Worm (Caenorhabditis elegans) whole organism, L2 larva: ENCODE measurements around the gene F09E5.8.
A peak's percentile ranks its signal among the peaks of the same experiment; 100 is the strongest.

ENCODE experiments used
- Y55F3AM.14 ChIP-seq: fragments of 200-800 bp; sonication (Bioruptor generic); optimal IDR thresholded peaks from 2 replicates; lab custom pipeline; 2018; ENCODE audit warnings: mild to moderate bottlenecking, missing genetic modification characterization, missing compliant biosample characterization
- ZK546.5 ChIP-seq: sonication (generic microtip); optimal IDR thresholded peaks from 2 replicates; lab custom pipeline; 2017; ENCODE audit warnings: missing biosample characterization, missing genetic modification characterization
- aly-2 ChIP-seq: fragments of 150-350 bp; optimal IDR thresholded peaks from 2 replicates; lab custom pipeline; 2014; ENCODE audit warnings: missing biosample characterization, missing genetic modification characterization
- ama-1 ChIP-seq: fragments of 150-350 bp; optimal IDR thresholded peaks from 2 replicates; lab custom pipeline; 2018; ENCODE audit warnings: inconsistent platforms
- ceh-16 ChIP-seq: fragments of 150-350 bp; optimal IDR thresholded peaks from 2 replicates; lab custom pipeline; 2014; ENCODE audit warnings: missing biosample characterization, missing genetic modification characterization
- ceh-82 ChIP-seq: fragments of 150-350 bp; optimal IDR thresholded peaks from 2 replicates; lab custom pipeline; 2014; ENCODE audit warnings: missing biosample characterization, missing genetic modification characterization
- dmd-4 ChIP-seq: sonication (generic microtip); optimal IDR thresholded peaks from 2 replicates; lab custom pipeline; 2017; ENCODE audit warnings: missing biosample characterization, missing genetic modification characterization
- egl-27 ChIP-seq: sonication (generic microtip); optimal IDR thresholded peaks from 3 replicates; lab custom pipeline; 2017; ENCODE audit warnings: missing biosample characterization, missing genetic modification reagents, missing genetic modification characterization
- elt-1 ChIP-seq: fragments of 150-350 bp; optimal IDR thresholded peaks from 2 replicates; lab custom pipeline; 2014; ENCODE audit warnings: missing biosample characterization, missing genetic modification characterization
- lin-11 ChIP-seq: fragments of 150-350 bp; sonication (generic microtip); optimal IDR thresholded peaks from 2 replicates; lab custom pipeline; 2014; ENCODE audit warnings: missing biosample characterization, missing genetic modification characterization, inconsistent platforms, mixed read lengths
- lin-13 ChIP-seq: fragments of 150-350 bp; optimal IDR thresholded peaks from 2 replicates; lab custom pipeline; 2014; ENCODE audit warnings: missing biosample characterization, missing genetic modification reagents, missing genetic modification characterization
- lin-39 ChIP-seq: fragments of 150-350 bp; optimal IDR thresholded peaks from 2 replicates; lab custom pipeline; 2014; ENCODE audit warnings: missing biosample characterization, missing genetic modification reagents, missing genetic modification characterization
- mab-5 ChIP-seq: fragments of 150-350 bp; optimal IDR thresholded peaks from 2 replicates; lab custom pipeline; 2014; ENCODE audit warnings: missing biosample characterization, missing genetic modification characterization
- mbf-1 ChIP-seq: sonication (generic microtip); optimal IDR thresholded peaks from 2 replicates; lab custom pipeline; 2017; ENCODE audit warnings: missing biosample characterization, missing genetic modification characterization
- mdl-1 ChIP-seq, 2 experiments: fragments of 150-350 bp in 1 of 2; sonication (generic microtip) in 1 of 2; optimal IDR thresholded peaks; 2 replicates each; lab custom pipeline; 2017; ENCODE audit warnings: missing biosample characterization in 2 of 2, missing genetic modification characterization in 2 of 2
- nhr-10 ChIP-seq: sonication (generic microtip); optimal IDR thresholded peaks from 2 replicates; lab custom pipeline; 2017; ENCODE audit warnings: missing biosample characterization, missing genetic modification characterization
- nhr-11 ChIP-seq: fragments of 150-350 bp; optimal IDR thresholded peaks from 2 replicates; lab custom pipeline; 2014; ENCODE audit warnings: missing biosample characterization, missing genetic modification characterization
- nhr-12 ChIP-seq: fragments of 150-350 bp; optimal IDR thresholded peaks from 2 replicates; lab custom pipeline; 2014; ENCODE audit warnings: missing biosample characterization, missing genetic modification characterization
- nhr-129 ChIP-seq: fragments of 150-350 bp; optimal IDR thresholded peaks from 2 replicates; lab custom pipeline; 2014; ENCODE audit warnings: missing biosample characterization, missing genetic modification characterization
- nhr-23 ChIP-seq: fragments of 150-350 bp; optimal IDR thresholded peaks from 2 replicates; lab custom pipeline; 2014; ENCODE audit warnings: missing biosample characterization, missing genetic modification reagents, missing genetic modification characterization
- nhr-237 ChIP-seq: fragments of 150-350 bp; optimal IDR thresholded peaks from 2 replicates; lab custom pipeline; 2014; ENCODE audit warnings: missing biosample characterization, missing genetic modification characterization
- nhr-77 ChIP-seq: fragments of 150-350 bp; optimal IDR thresholded peaks from 2 replicates; lab custom pipeline; 2014; ENCODE audit warnings: missing biosample characterization, missing genetic modification characterization
- peb-1 ChIP-seq: fragments of 150-350 bp; optimal IDR thresholded peaks from 2 replicates; lab custom pipeline; 2014; ENCODE audit warnings: missing biosample characterization, missing genetic modification characterization
- skn-1 ChIP-seq: sonication (generic microtip); optimal IDR thresholded peaks from 2 replicates; lab custom pipeline; 2017; ENCODE audit warnings: missing biosample characterization, missing genetic modification characterization
- sma-3 ChIP-seq: sonication (generic microtip); optimal IDR thresholded peaks from 2 replicates; lab custom pipeline; 2016; ENCODE audit warnings: missing genetic modification reagents, missing genetic modification characterization, missing compliant biosample characterization
- sma-9 ChIP-seq, 2 experiments: fragments of 150-350 bp in 1 of 2; sonication (generic microtip) in 1 of 2; optimal IDR thresholded peaks; 2 replicates each; lab custom pipeline; 2014 to 2016; ENCODE audit warnings: missing genetic modification characterization in 2 of 2, mild to moderate bottlenecking in 1 of 2, missing biosample characterization in 1 of 2, missing compliant biosample characterization in 1 of 2, missing genetic modification reagents in 1 of 2, moderate library complexity in 1 of 2
- unc-55 ChIP-seq: fragments of 150-350 bp; sonication (generic microtip); optimal IDR thresholded peaks from 3 replicates; lab custom pipeline; 2014; ENCODE audit warnings: missing biosample characterization, missing genetic modification reagents, missing genetic modification characterization
- zag-1 ChIP-seq: fragments of 150-350 bp; optimal IDR thresholded peaks from 2 replicates; lab custom pipeline; 2014; ENCODE audit warnings: missing biosample characterization, missing genetic modification characterization
- ztf-1 ChIP-seq: fragments of 200-800 bp; sonication (Bioruptor generic); conservative IDR thresholded peaks from 2 replicates; pipeline ENCODE4 v1.3.6; 2022; ENCODE audit warnings: missing genetic modification characterization, missing compliant biosample characterization
- ztf-11 ChIP-seq: sonication (generic microtip); optimal IDR thresholded peaks from 2 replicates; lab custom pipeline; 2017; ENCODE audit warnings: missing biosample characterization, missing genetic modification characterization

F09E5.8 gene

ce11 chrII:5358137-5358745 lies 7.8 kb downstream of the F09E5.8 start, which contains the start of the genes F09E5.11 and bmy-1 (continued):
- peak; percentile 89 for TF ChIP-seq lin-11 (tag; lab: Kevin White, UChicago)
- peak; percentile 41 for TF ChIP-seq skn-1 (tag; lab: Kevin White, UChicago)
- TF ChIP-seq ceh-82 (tag; lab: Kevin White, UChicago) = peak; percentile 43
- peak; percentile 19 for TF ChIP-seq ceh-16 (tag; lab: Kevin White, UChicago)

DNA sequence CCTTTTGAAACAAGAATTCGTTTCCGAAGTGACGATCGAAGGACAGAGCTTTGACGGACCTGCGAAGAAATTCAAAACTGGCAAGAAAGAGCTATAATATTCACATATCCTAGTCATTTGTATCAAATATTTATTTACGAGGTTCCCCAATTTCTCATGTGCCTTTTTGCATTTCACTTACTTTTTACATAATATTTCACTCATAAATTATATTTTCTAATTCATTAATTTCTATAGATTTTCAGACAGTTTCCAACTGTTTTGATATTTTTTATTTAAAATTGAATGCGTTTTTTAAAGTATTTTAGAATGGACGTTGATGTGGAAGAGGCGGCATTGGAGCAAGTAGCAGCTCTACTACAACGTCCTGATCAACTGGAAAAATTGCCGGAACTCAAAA lies 8.8 kb downstream of the F09E5.8 start, which contains the start of gene sec-6:
Gene sec-6 (plus strand): TSS at position 301 of the 400 bp plus-strand sequence.
- no peak for TF ChIP-seq skn-1 (tag; lab: Kevin White, UChicago)
- TF ChIP-seq nhr-11 = no peak
- no peak for TF ChIP-seq mdl-1 (tag; optimal IDR thresholded peaks at IDR 0.05; lab: Kevin White, UChicago)
- no peak for TF ChIP-seq mab-5 (tag; lab: Kevin White, UChicago)
- TF ChIP-seq nhr-129 (tag; lab: Kevin White, UChicago) = no peak
- no peak for TF ChIP-seq ztf-11 (tag; lab: Kevin White, UChicago)
- TF ChIP-seq dmd-4 = no peak
- no peak for TF ChIP-seq unc-55 (GFP tag; lab: Kevin White, UChicago)
- TF ChIP-seq ceh-16 (tag; lab: Kevin White, UChicago) = no peak
- TF ChIP-seq ceh-82 (tag; lab: Kevin White, UChicago) = no peak
- TF ChIP-seq, all 48 proteins: peak for 0

- TF ChIP-seq ztf-11 (tag; lab: Kevin White, UChicago) (no peak), unc-55 (GFP tag; lab: Kevin White, UChicago) (no peak), lin-39 (tag; lab: Kevin White, UChicago) (no peak), mbf-1 (tag; lab: Kevin White, UChicago) (no peak), nhr-23 (tag; lab: Kevin White, UChicago) (no peak), peb-1 (tag; lab: Kevin White, UChicago) (no peak)
Measured at ce11 chrII:5364516-5364915, 14.0 kb downstream of the F09E5.8 start.

DNA sequence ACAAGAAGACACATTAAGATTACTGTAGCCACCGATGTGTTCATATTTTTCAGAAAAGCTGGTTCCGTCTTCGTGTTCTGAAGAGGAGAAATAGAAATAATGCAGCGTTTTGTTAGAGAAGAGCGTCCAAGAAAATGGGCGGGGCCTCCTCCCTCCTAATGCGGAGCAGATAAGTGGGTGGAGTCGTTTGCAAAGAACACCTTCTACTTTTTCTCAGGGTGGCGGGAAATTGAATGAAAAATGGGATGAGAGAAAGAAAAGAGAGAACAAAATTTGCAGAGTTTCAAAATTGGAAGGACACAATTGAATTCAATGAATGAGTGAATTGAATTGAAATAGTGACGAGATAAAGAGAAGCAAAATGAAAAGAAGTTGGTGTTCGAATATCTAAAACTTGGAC lies 15.2 kb downstream of the F09E5.8 start, which contains the start of gene F09E5.16:
Gene F09E5.16 (minus strand): TSS at position 101 of the 400 bp plus-strand sequence.
- TF ChIP-seq Y55F3AM.14 (GFP tag; lab: Kevin White, UChicago) = no peak
- no peak for TF ChIP-seq egl-27 (tag; lab: Kevin White, UChicago)
- TF ChIP-seq unc-55 (GFP tag; lab: Kevin White, UChicago) = no peak
- TF ChIP-seq ceh-82 (tag; lab: Kevin White, UChicago) = no peak
- no peak for TF ChIP-seq nhr-10 (tag; lab: Kevin White, UChicago)
- TF ChIP-seq elt-1 (tag; lab: Kevin White, UChicago) = no peak
- TF ChIP-seq ztf-1 (GFP tag; lab: Robert Waterston, UW) = no peak
- TF ChIP-seq mab-5 (tag; lab: Kevin White, UChicago) = no peak
- TF ChIP-seq ama-1 (lab: Kevin White, UChicago) = no peak
- TF ChIP-seq lin-13 (GFP tag; lab: Kevin White, UChicago) = no peak

ce11 chrII:5370641-5371040 lies 20.2 kb downstream of the F09E5.8 start, which contains the start of gene F09E5.12:
TSS of gene F09E5.12 (minus strand) at chrII:5370741.
- TF ChIP-seq mdl-1 (tag; optimal IDR thresholded peaks at IDR 0.05; lab: Kevin White, UChicago) (no peak), nhr-77 (tag; lab: Kevin White, UChicago) (no peak), nhr-237 (tag; lab: Kevin White, UChicago) (no peak), nhr-12 (no peak), ceh-82 (tag; lab: Kevin White, UChicago) (no peak), nhr-10 (tag; lab: Kevin White, UChicago) (no peak), mbf-1 (tag; lab: Kevin White, UChicago) (no peak), ama-1 (lab: Kevin White, UChicago) (no peak), unc-55 (GFP tag; lab: Kevin White, UChicago) (no peak), ZK546.5 (no peak), ceh-16 (tag; lab: Kevin White, UChicago) (no peak), dmd-4 (no peak), sma-3 (GFP tag; lab: Kevin White, UChicago) (no peak), egl-27 (tag; lab: Kevin White, UChicago) (no peak), sma-9 (GFP tag; optimal IDR thresholded peaks at IDR 0.05; lab: Kevin White, UChicago) (no peak), sma-9 (tag; optimal IDR thresholded peaks at IDR 0.05; lab: Kevin White, UChicago) (no peak), zag-1 (tag; lab: Kevin White, UChicago) (no peak), aly-2 (tag; lab: Kevin White, UChicago) (no peak)
